Worm (Caenorhabditis elegans) whole organism, early embryonic: ENCODE measurements around the gene coh-3.

Experiments
- sea-1 ChIP-seq: fragments of 200-800 bp; sonication (Bioruptor generic); conservative IDR thresholded peaks from 2 replicates; pipeline ENCODE4 v1.3.6; 2022; ENCODE audit warnings: missing genetic modification characterization, missing compliant biosample characterization
- tbx-11 ChIP-seq: fragments of 200-800 bp; sonication (Bioruptor generic); IDR thresholded peaks from 2 replicates; pipeline ENCODE4 v1.3.6; 2022; ENCODE audit warnings: missing genetic modification characterization, missing compliant biosample characterization

ce11 chrV:14438099-14438739 is 19.0 kb upstream of the coh-3 start:
- TF ChIP-seq sea-1 (GFP tag; lab: Robert Waterston, UW): no peak
- TF ChIP-seq tbx-11: no peak
